Worm (Caenorhabditis elegans) whole organism, L4/young adult: ENCODE results near the gene rsr-2.

Source experiments
- dao-5 ChIP-seq: sonication (generic microtip); optimal IDR thresholded peaks from 2 replicates; lab custom pipeline; 2016; ENCODE audit warnings: missing genotype, missing genetic modification characterization, moderate library complexity, missing compliant biosample characterization
- him-1 ChIP-seq: sonication (generic microtip); optimal IDR thresholded peaks from 2 replicates; lab custom pipeline; 2016; ENCODE audit warnings: missing genotype, missing genetic modification reagents, missing genetic modification characterization, missing compliant biosample characterization

- TF ChIP-seq dao-5 (no peak), him-1 (no peak)
Measured at ce11 chrII:12260538-12260937, 35.4 kb downstream of the rsr-2 start.
